Worm (Caenorhabditis elegans) whole organism, L1 larva: Measurements from ENCODE around the gene nhr-108.

Source experiments
- ceh-82 ChIP-seq, 3 experiments: fragments of 150-350 bp in 1 of 3; sonication (generic microtip) in 2 of 3; optimal IDR thresholded peaks; 2 replicates each; lab custom pipeline; 2014 to 2017; ENCODE audit warnings: missing biosample characterization in 3 of 3, missing genetic modification characterization in 3 of 3
- fos-1 ChIP-seq: fragments of 150-350 bp; optimal IDR thresholded peaks from 2 replicates; lab custom pipeline; 2014; ENCODE audit warnings: missing biosample characterization, missing genetic modification characterization
- hlh-4 ChIP-seq: sonication (generic microtip); optimal IDR thresholded peaks from 2 replicates; lab custom pipeline; 2016; ENCODE audit warnings: mild to moderate bottlenecking, missing genetic modification characterization, missing compliant biosample characterization
- unc-98 ChIP-seq: fragments of 200-800 bp; sonication (Bioruptor generic); IDR thresholded peaks from 2 replicates; pipeline ENCODE4 v1.3.6; 2022; ENCODE audit warnings: missing genetic modification characterization, missing compliant biosample characterization
- vab-15 ChIP-seq: sonication (generic microtip); optimal IDR thresholded peaks from 2 replicates; lab custom pipeline; 2017; ENCODE audit warnings: missing genotype, mild to moderate bottlenecking, missing genetic modification characterization, missing compliant biosample characterization

DNA sequence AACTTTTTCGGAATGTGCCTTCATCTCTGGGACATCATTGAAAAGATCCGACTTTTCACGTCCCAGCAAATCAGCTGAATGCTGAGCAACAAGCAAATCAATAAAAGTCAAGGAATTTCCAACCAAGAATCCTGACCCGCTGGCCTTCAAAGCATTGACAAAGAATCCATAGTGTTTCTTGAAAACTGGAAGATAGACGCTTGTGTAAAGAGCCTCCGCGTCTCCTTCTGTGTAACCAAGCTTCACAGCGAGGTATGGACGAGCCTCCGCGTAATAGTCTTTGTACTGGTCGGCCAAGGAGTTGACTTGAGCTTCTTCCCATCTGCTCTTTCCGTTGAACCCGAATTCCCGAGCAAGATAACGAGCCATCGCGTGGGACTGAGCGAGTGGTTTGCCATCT is 9.0 kb downstream of the nhr-108 start:
- TF ChIP-seq fos-1 (tag; lab: Kevin White, UChicago) (no peak), hlh-4 (no peak), unc-98 (GFP tag; lab: Robert Waterston, UW) (no peak), vab-15 (tag; lab: Kevin White, UChicago) (no peak), ceh-82 (tag; optimal IDR thresholded peaks at IDR 0.05; lab: Kevin White, UChicago) (no peak)
